Fruit fly (Drosophila melanogaster): ENCODE data around the gene hyx.

The hyx gene

DNA sequence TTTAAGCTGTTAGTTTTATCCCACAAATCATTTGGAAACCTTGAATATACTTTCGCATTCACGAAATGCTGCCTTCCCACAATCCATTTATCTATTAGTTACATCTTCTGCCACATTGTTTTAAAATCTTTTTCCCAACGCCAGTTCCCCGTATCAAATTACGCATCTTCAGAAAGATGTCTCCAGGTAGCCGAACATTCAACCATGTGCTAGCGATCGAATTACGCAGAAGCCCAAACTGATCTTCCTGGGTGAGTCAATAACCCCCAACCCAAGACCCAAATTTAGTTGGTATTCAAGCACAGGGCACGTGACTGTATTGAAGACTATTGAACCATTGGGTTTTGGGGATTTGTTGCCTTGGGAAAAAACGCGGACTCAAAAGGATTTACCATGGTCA lies 14.6 kb upstream of the hyx start:
- TF ChIP-seq grn (GFP tag; optimal IDR thresholded peaks at IDR 0.05) (peak; percentile 9), pros (GFP tag; optimal IDR thresholded peaks at IDR 0.05) (peak; percentile 96), chn (GFP tag; optimal IDR thresholded peaks at IDR 0.05) (no peak), twi (tag; optimal IDR thresholded peaks at IDR 0.05) (peak; percentile 89), HLHmδ (GFP tag; optimal IDR thresholded peaks at IDR 0.05) (peak; percentile 34), CG2199 (GFP tag; IDR thresholded peaks at IDR 0.05) (0 out of 3 replicates have a peak, but pooled peaks have one; percentile 26), Camta (GFP tag; optimal IDR thresholded peaks at IDR 0.05) (no peak), Six4 (GFP tag; optimal IDR thresholded peaks at IDR 0.05) (peak; percentile 12)

DNA sequence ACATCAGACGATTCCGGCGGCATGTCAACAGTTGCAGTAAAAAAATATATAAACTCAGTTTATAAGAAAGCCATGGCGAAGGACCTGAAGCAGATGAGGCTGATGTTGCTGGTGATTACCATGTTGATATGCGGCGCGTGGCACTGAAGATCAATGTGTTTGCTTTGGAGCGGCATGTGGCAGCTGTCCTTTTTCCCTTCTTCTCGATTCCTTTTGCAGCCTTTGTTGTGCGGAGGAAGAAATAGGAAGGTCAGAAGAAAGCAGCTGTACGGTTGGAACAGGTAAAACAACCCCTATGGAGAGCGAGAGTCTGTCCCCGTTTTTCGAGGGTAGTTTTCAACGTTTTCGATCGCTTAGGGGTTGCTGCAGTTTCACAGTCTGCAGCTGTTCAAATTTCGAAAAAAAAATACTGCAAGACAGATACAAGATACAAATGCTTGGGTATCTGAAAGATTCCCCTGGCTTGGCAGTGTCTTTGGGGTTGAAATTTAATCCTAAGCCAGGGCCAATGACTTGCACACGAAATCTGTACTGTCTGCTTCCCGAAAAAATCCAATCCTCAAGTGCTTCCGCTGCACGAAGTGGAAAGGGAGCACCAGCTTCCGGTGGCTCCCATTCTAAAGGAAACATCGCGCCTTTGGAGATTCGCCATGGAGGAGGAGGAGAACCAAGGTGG lies 13.6 kb upstream of the hyx start:
- TF ChIP-seq sqz (GFP tag; optimal IDR thresholded peaks at IDR 0.05) (peak; percentile 83), zen2 (GFP tag; IDR thresholded peaks at IDR 0.05; ENCODE audit: partially characterized antibody) (0 out of 3 replicates have a peak, but pooled peaks have one; percentile 14), Kr (GFP tag; optimal IDR thresholded peaks at IDR 0.05) (peak; percentile 55), tll (GFP tag; optimal IDR thresholded peaks at IDR 0.05) (peak in 1 of 2 experiments; percentile 38), tap (tag; optimal IDR thresholded peaks at IDR 0.05) (peak; percentile 58), ac (GFP tag; optimal IDR thresholded peaks at IDR 0.05) (peak; percentile 95), oc (tag; optimal IDR thresholded peaks at IDR 0.05) (peak; percentile 50), CG2199 (GFP tag; IDR thresholded peaks at IDR 0.05) (no peak), twi (tag; optimal IDR thresholded peaks at IDR 0.05) (peak; percentile 93), CG18476 (GFP tag; optimal IDR thresholded peaks at IDR 0.05) (peak; percentile 70), CG11504 (tag; optimal IDR thresholded peaks at IDR 0.05) (no peak), sens (GFP tag) (peak; percentile 64), da (GFP tag; optimal IDR thresholded peaks at IDR 0.05) (peak; percentile 75), zen (tag; optimal IDR thresholded peaks at IDR 0.05) (peak; percentile 42), en (GFP tag; optimal IDR thresholded peaks at IDR 0.05) (no peak), ase (GFP tag; IDR thresholded peaks at IDR 0.05) (peak; percentile 26; the same call in 1 of the 3 replicates), pros (GFP tag; optimal IDR thresholded peaks at IDR 0.05) (peak; percentile 100), HLHmδ (GFP tag; optimal IDR thresholded peaks at IDR 0.05) (peak; percentile 84), nerfin-1 (tag; optimal IDR thresholded peaks at IDR 0.05) (peak; percentile 20), Med (GFP tag) (peak; percentile 44), Hey (tag; optimal IDR thresholded peaks at IDR 0.05) (peak; percentile 43), pho (GFP tag; optimal IDR thresholded peaks at IDR 0.05) (no peak), br (optimal IDR thresholded peaks at IDR 0.05) (no peak), CG5953 (GFP tag; IDR thresholded peaks at IDR 0.05) (no peak), CG15479 (GFP tag; optimal IDR thresholded peaks at IDR 0.05) (peak; percentile 45)

DNA sequence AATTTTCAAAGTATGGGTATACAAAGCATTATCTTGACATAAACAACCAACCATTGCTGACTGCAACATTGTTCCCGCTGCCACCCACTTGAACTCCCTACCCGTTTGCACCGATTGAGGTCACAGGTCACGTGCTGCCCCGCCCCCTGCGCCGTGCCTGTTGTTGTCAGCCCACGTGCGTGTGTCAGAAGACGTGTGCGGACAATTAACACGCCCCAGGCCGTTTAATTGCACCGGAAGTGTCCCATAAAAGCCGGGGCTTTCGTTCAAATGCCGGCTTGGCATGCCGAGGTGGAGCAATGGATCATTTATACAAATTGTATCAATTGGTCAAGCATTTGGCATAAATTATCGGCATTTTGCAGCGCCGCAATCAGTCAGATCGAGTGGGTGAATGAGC lies 11.5 kb upstream of the hyx start:
- TF ChIP-seq stc (GFP tag; IDR thresholded peaks at IDR 0.05) (no peak), da (GFP tag; optimal IDR thresholded peaks at IDR 0.05) (no peak), slbo (GFP tag; IDR thresholded peaks at IDR 0.05) (no peak), tx (GFP tag; optimal IDR thresholded peaks at IDR 0.05) (no peak), CG32772 (GFP tag; IDR thresholded peaks at IDR 0.05) (no peak), hth (optimal IDR thresholded peaks at IDR 0.05) (no peak), CG32767 (GFP tag; IDR thresholded peaks at IDR 0.05) (no peak), CG10267 (tag; optimal IDR thresholded peaks at IDR 0.05) (no peak), wek (GFP tag; optimal IDR thresholded peaks at IDR 0.05) (no peak), Nf-YA (GFP tag; IDR thresholded peaks at IDR 0.05) (peak; percentile 7; the same call in 1 of the 2 replicates), dpn (GFP tag; optimal IDR thresholded peaks at IDR 0.05) (no peak), pros (GFP tag; optimal IDR thresholded peaks at IDR 0.05) (peak; percentile 62), CG8944 (GFP tag; optimal IDR thresholded peaks at IDR 0.05) (no peak), chm (GFP tag; IDR thresholded peaks at IDR 0.05) (no peak), CG14860 (GFP tag; IDR thresholded peaks at IDR 0.05; ENCODE audit: partially characterized antibody) (no peak), kay (GFP tag; optimal IDR thresholded peaks at IDR 0.05) (no peak), Mrtf (GFP tag; IDR thresholded peaks at IDR 0.05) (no peak), CG34376 (GFP tag; optimal IDR thresholded peaks at IDR 0.05) (no peak), CG3163 (GFP tag; optimal IDR thresholded peaks at IDR 0.05) (no peak), ranshi (GFP tag; IDR thresholded peaks at IDR 0.05) (no peak), CG12659 (GFP tag; optimal IDR thresholded peaks at IDR 0.05) (no peak), CG8765 (GFP tag; IDR thresholded peaks at IDR 0.05) (no peak)
